Fruit fly (Drosophila melanogaster) whole organism, embryonic: Measurements from ENCODE around the gene Rgl.

Experiments used
- Atf3 ChIP-seq: fragments of 200-800 bp; sonication (Bioruptor generic); optimal IDR thresholded peaks from 3 replicates; lab custom pipeline; 2016; ENCODE audit warnings: missing biosample characterization, missing genetic modification characterization
- Atf6 ChIP-seq: fragments of 200-800 bp; sonication (Bioruptor generic); IDR thresholded peaks from 2 replicates; pipeline ENCODE4 v1.3.6; 2022; ENCODE audit warnings: missing biosample characterization, missing genetic modification characterization
- BEAF-32 ChIP-seq: fragments of 200-800 bp; sonication (Bioruptor generic); optimal IDR thresholded peaks from 3 replicates; lab custom pipeline; 2017; ENCODE audit warnings: missing biosample characterization, missing genetic modification characterization, mild to moderate bottlenecking, moderate library complexity, missing genetic modification reagents
- Bteb2 ChIP-seq: fragments of 200-800 bp; sonication (Bioruptor generic); optimal IDR thresholded peaks from 2 replicates; lab custom pipeline; 2016; ENCODE audit warnings: missing biosample characterization, missing genetic modification characterization
- CG10431 ChIP-seq: fragments of 200-800 bp; sonication (Bioruptor generic); optimal IDR thresholded peaks from 3 replicates; lab custom pipeline; 2018; ENCODE audit warnings: missing biosample characterization, mild to moderate bottlenecking, missing genetic modification characterization
- CG15269 ChIP-seq: fragments of 200-800 bp; sonication (Bioruptor generic); optimal IDR thresholded peaks from 2 replicates; lab custom pipeline; 2018; ENCODE audit warnings: missing biosample characterization, mild to moderate bottlenecking, missing genetic modification characterization, moderate library complexity
- CG15696 ChIP-seq: fragments of 200-800 bp; sonication (Bioruptor generic); optimal IDR thresholded peaks from 2 replicates; lab custom pipeline; 2019; ENCODE audit warnings: missing biosample characterization, mild to moderate bottlenecking, missing genetic modification characterization, moderate library complexity
- CG1647 ChIP-seq: fragments of 200-800 bp; sonication (Bioruptor generic); optimal IDR thresholded peaks from 3 replicates; lab custom pipeline; 2016; ENCODE audit warnings: missing biosample characterization, missing genetic modification characterization
- CG16863 ChIP-seq: fragments of 200-800 bp; sonication (Bioruptor generic); optimal IDR thresholded peaks from 3 replicates; lab custom pipeline; 2016; ENCODE audit warnings: missing biosample characterization, missing genetic modification characterization
- CG17612 ChIP-seq: fragments of 200-800 bp; sonication (Bioruptor generic); IDR thresholded peaks from 2 replicates; pipeline ENCODE4 v1.3.6; 2022; ENCODE audit warnings: missing biosample characterization, missing genetic modification characterization
- CG3163 ChIP-seq: fragments of 200-800 bp; sonication (Bioruptor generic); optimal IDR thresholded peaks from 3 replicates; lab custom pipeline; 2016; ENCODE audit warnings: missing biosample characterization, missing genetic modification characterization
- CG3281 ChIP-seq: fragments of 200-800 bp; sonication (Bioruptor generic); optimal IDR thresholded peaks from 3 replicates; lab custom pipeline; 2017; ENCODE audit warnings: missing biosample characterization, mild to moderate bottlenecking, missing genetic modification characterization
- CG3726 ChIP-seq: fragments of 200-800 bp; sonication (Bioruptor generic); IDR thresholded peaks from 3 replicates; pipeline ENCODE4, ENCODE4 v1.3.6; 2022; ENCODE audit warnings: missing biosample characterization, missing genetic modification characterization
- CG7839 ChIP-seq: fragments of 200-800 bp; sonication (Bioruptor generic); optimal IDR thresholded peaks from 3 replicates; lab custom pipeline; 2018; ENCODE audit warnings: missing biosample characterization, mild to moderate bottlenecking, missing genetic modification characterization, moderate library complexity
- CG9727 ChIP-seq: fragments of 200-800 bp; sonication (Bioruptor generic); optimal IDR thresholded peaks from 3 replicates; lab custom pipeline; 2017; ENCODE audit warnings: missing biosample characterization, mild to moderate bottlenecking, missing genetic modification characterization
- CG9797 ChIP-seq: fragments of 200-800 bp; sonication (Bioruptor generic); optimal IDR thresholded peaks from 3 replicates; lab custom pipeline; 2018; ENCODE audit warnings: missing biosample characterization, mild to moderate bottlenecking, missing genetic modification characterization
- D19B ChIP-seq: fragments of 200-800 bp; sonication (Bioruptor generic); optimal IDR thresholded peaks from 2 replicates; lab custom pipeline; 2017; ENCODE audit warnings: missing biosample characterization, mild to moderate bottlenecking, missing genetic modification characterization
- Dip2 ChIP-seq: fragments of 200-800 bp; sonication (Bioruptor generic); IDR thresholded peaks from 2 replicates; pipeline ENCODE4 v1.3.6; 2022; ENCODE audit warnings: missing biosample characterization, missing genetic modification characterization
- Elba2 ChIP-seq: fragments of 200-800 bp; sonication (Bioruptor generic); optimal IDR thresholded peaks from 3 replicates; lab custom pipeline; 2016; ENCODE audit warnings: missing biosample characterization, missing genetic modification characterization
- H2.0 ChIP-seq: fragments of 200-800 bp; sonication (Bioruptor generic); IDR thresholded peaks from 2 replicates; pipeline ENCODE4 v1.3.6; 2022; ENCODE audit warnings: missing biosample characterization, missing genetic modification characterization
- Hey ChIP-seq: fragments of 200-800 bp; sonication (Bioruptor generic); optimal IDR thresholded peaks from 3 replicates; lab custom pipeline; 2018; ENCODE audit warnings: missing biosample characterization, mild to moderate bottlenecking, missing genetic modification characterization
- Hr3 ChIP-seq: fragments of 200-800 bp; sonication (Bioruptor generic); optimal IDR thresholded peaks from 3 replicates; lab custom pipeline; 2016; ENCODE audit warnings: missing biosample characterization, missing genetic modification characterization
- Hr39 ChIP-seq: fragments of >200 bp; optimal IDR thresholded peaks from 2 replicates; lab custom pipeline; 2017
- Lpt ChIP-seq: fragments of >200 bp; optimal IDR thresholded peaks from 2 replicates; lab custom pipeline; 2018; ENCODE audit warnings: missing biosample characterization, missing genetic modification characterization
- Meics ChIP-seq: fragments of 200-800 bp; sonication (Bioruptor generic); optimal IDR thresholded peaks from 2 replicates; lab custom pipeline; 2017; ENCODE audit warnings: missing biosample characterization, mild to moderate bottlenecking, missing genetic modification characterization
- NK7.1 ChIP-seq: fragments of 200-800 bp; sonication (Bioruptor generic); optimal IDR thresholded peaks from 3 replicates; lab custom pipeline; 2016; ENCODE audit warnings: missing biosample characterization, missing genetic modification characterization
- Rx ChIP-seq: fragments of 200-800 bp; sonication (Bioruptor generic); IDR thresholded peaks from 2 replicates; pipeline ENCODE4 v1.3.6; 2022; ENCODE audit warnings: missing biosample characterization, missing genetic modification characterization
- Sox102F ChIP-seq: fragments of 200-800 bp; sonication (Bioruptor generic); optimal IDR thresholded peaks from 2 replicates; lab custom pipeline; 2018; ENCODE audit warnings: missing biosample characterization, mild to moderate bottlenecking, missing genetic modification characterization, moderate library complexity
- Stat92E ChIP-seq, 3 experiments: fragments of >200 bp in 2 of 3; fragments of 200-800 bp in 1 of 3; sonication (Bioruptor generic) in 1 of 3; optimal IDR thresholded peaks; 2 replicates each; lab custom pipeline; 2017 to 2019; ENCODE audit warnings: missing biosample characterization in 3 of 3, missing genetic modification characterization in 3 of 3, mild to moderate bottlenecking in 1 of 3, moderate library complexity in 1 of 3
- TFAM ChIP-seq: fragments of 200-800 bp; sonication (Bioruptor generic); optimal IDR thresholded peaks from 2 replicates; lab custom pipeline; 2017; ENCODE audit warnings: missing biosample characterization, missing genetic modification characterization, inconsistent platforms
- ash1 ChIP-seq: fragments of 200-800 bp; sonication (Bioruptor generic); optimal IDR thresholded peaks from 2 replicates; lab custom pipeline; 2018; ENCODE audit warnings: missing biosample characterization, mild to moderate bottlenecking, missing genetic modification characterization
- btn ChIP-seq: fragments of 200-800 bp; sonication (Bioruptor generic); optimal IDR thresholded peaks from 2 replicates; lab custom pipeline; 2016; ENCODE audit warnings: missing biosample characterization, missing genetic modification characterization
- chm ChIP-seq: fragments of 200-800 bp; sonication (Bioruptor generic); IDR thresholded peaks from 2 replicates; pipeline ENCODE4 v1.3.6; 2022; ENCODE audit warnings: missing biosample characterization, missing genetic modification characterization
- corto ChIP-seq: fragments of 200-800 bp; sonication (Bioruptor generic); optimal IDR thresholded peaks from 2 replicates; lab custom pipeline; 2016; ENCODE audit warnings: missing biosample characterization, mild to moderate bottlenecking, missing genetic modification characterization, moderate library complexity
- dimm ChIP-seq: fragments of 200-800 bp; sonication (Bioruptor generic); IDR thresholded peaks from 2 replicates; pipeline ENCODE4 v1.3.6; 2022; ENCODE audit warnings: missing biosample characterization, missing genetic modification characterization
- gro ChIP-seq: fragments of 200-800 bp; sonication (Bioruptor generic); optimal IDR thresholded peaks from 2 replicates; lab custom pipeline; 2016; ENCODE audit warnings: missing biosample characterization, missing genetic modification characterization
- gsb ChIP-seq: fragments of 200-800 bp; sonication (Bioruptor generic); IDR thresholded peaks from 2 replicates; pipeline ENCODE4 v1.3.6; 2022; ENCODE audit warnings: missing biosample characterization, missing genetic modification characterization
- gt ChIP-seq: fragments of 200-800 bp; sonication (Bioruptor generic); IDR thresholded peaks from 2 replicates; pipeline ENCODE4 v1.3.6; 2022; ENCODE audit warnings: missing biosample characterization, missing genetic modification characterization
- h ChIP-seq: fragments of >200 bp; optimal IDR thresholded peaks from 2 replicates; lab custom pipeline; 2017
- ham ChIP-seq: fragments of 200-800 bp; sonication (Bioruptor generic); IDR thresholded peaks from 2 replicates; pipeline ENCODE4 v1.3.6; 2022; ENCODE audit warnings: missing biosample characterization, missing genetic modification characterization
- hb ChIP-seq: fragments of 200-800 bp; sonication (Bioruptor generic); IDR thresholded peaks from 3 replicates; pipeline ENCODE4 v1.3.6; 2022; ENCODE audit warnings: missing biosample characterization, missing genetic modification characterization; ENCODE audit not compliant: partially characterized antibody
- hbn ChIP-seq: fragments of 200-800 bp; sonication (Bioruptor generic); IDR thresholded peaks from 2 replicates; pipeline ENCODE4 v1.3.6; 2022; ENCODE audit warnings: missing biosample characterization, missing genetic modification characterization; ENCODE audit not compliant: partially characterized antibody
- nau ChIP-seq: fragments of 200-800 bp; sonication (Bioruptor generic); optimal IDR thresholded peaks from 3 replicates; lab custom pipeline; 2017; ENCODE audit warnings: missing biosample characterization, mild to moderate bottlenecking, missing genetic modification characterization, missing genetic modification reagents
- nerfin-1 ChIP-seq: fragments of 200-800 bp; sonication (Bioruptor generic); optimal IDR thresholded peaks from 3 replicates; lab custom pipeline; 2019; ENCODE audit warnings: missing biosample characterization, mild to moderate bottlenecking, missing genetic modification characterization, moderate library complexity
- nom ChIP-seq: fragments of 200-800 bp; sonication (Bioruptor generic); optimal IDR thresholded peaks from 2 replicates; lab custom pipeline; 2017; ENCODE audit warnings: missing biosample characterization, missing genetic modification characterization, mild to moderate bottlenecking, moderate library complexity, missing genetic modification reagents
- shn ChIP-seq: fragments of 200-800 bp; sonication (Bioruptor generic); optimal IDR thresholded peaks from 3 replicates; lab custom pipeline; 2016; ENCODE audit warnings: missing biosample characterization, missing genetic modification characterization
- sisA ChIP-seq: fragments of 200-800 bp; sonication (Bioruptor generic); IDR thresholded peaks from 2 replicates; pipeline ENCODE4 v1.3.6; 2022; ENCODE audit warnings: missing biosample characterization, missing genetic modification characterization
- so ChIP-seq: fragments of 200-800 bp; sonication (Bioruptor generic); IDR thresholded peaks from 3 replicates; pipeline ENCODE4 v1.3.6; 2022; ENCODE audit warnings: missing biosample characterization, missing genetic modification characterization
- tap ChIP-seq: fragments of 200-800 bp; optimal IDR thresholded peaks from 3 replicates; lab custom pipeline; 2019; ENCODE audit warnings: missing biosample characterization, mild to moderate bottlenecking, missing genetic modification characterization, moderate library complexity
- z ChIP-seq: fragments of 200-800 bp; sonication (Bioruptor generic); IDR thresholded peaks from 3 replicates; pipeline ENCODE4 v1.3.6; 2022; ENCODE audit warnings: missing biosample characterization, missing genetic modification characterization
- zfh1 ChIP-seq: fragments of 200-800 bp; sonication (Bioruptor generic); IDR thresholded peaks from 3 replicates; pipeline ENCODE4 v1.3.6; 2022; ENCODE audit warnings: missing biosample characterization, missing genetic modification characterization

Rgl gene

DNA sequence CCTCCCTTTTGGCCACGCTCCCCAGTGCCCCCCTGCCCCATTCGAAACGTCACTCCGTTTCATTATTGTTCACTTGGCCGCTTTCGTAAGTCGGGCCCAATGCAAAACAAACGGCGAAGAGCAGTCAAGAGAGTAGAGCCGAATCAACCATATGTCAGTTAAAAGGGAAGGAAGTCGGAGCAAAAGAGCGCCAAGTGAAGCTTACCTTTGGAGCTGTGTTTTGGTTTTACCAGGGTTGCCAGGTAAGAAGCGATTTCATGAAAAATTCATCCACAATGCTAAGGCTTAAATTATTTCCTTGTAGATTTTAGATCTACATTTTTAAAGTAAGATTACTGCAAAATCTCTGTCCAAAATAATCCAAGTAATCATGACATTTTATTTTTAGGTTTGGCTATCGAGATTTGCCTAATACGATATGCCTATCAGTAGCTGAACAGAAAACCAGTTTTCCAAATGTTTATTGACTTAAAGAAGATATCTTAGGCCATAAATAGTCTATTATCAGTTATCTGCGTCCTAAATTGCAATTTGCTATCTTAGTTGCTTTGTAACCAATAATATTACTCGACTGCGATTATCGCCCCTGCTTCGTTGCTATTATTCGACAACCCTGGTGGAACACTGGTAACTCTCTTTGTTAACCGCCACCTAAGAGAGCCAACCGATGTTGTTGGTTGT lies 13.5 kb upstream of the Rgl start (continued):
- TF ChIP-seq btn (GFP tag; lab: Kevin White, UChicago) (peak; percentile 88), Stat92E (GFP tag; optimal IDR thresholded peaks at IDR 0.05; lab: Kevin White, UChicago) (no peak), CG7839 (tag; lab: Kevin White, UChicago) (peak; percentile 93), H2.0 (GFP tag; lab: Robert Waterston, UW) (0 out of 2 replicates have a peak, but pooled peaks have one; percentile 42), D19B (GFP tag; lab: Kevin White, UChicago) (peak; percentile 80), Atf3 (GFP tag; lab: Kevin White, UChicago) (peak; percentile 79), CG9797 (GFP tag; lab: Kevin White, UChicago) (no peak), Hr3 (GFP tag; lab: Kevin White, UChicago) (peak; percentile 87), z (GFP tag; lab: Robert Waterston, UW) (no peak), CG1647 (GFP tag; lab: Kevin White, UChicago) (peak; percentile 75), Meics (GFP tag; lab: Kevin White, UChicago) (no peak), sisA (GFP tag; lab: Robert Waterston, UW) (peak; percentile 67), CG3281 (GFP tag; lab: Kevin White, UChicago) (peak; percentile 94), Rx (peak; percentile 72), shn (peak; percentile 80), so (GFP tag; lab: Robert Waterston, UW) (no peak; the same call in 2 of the 3 replicates), ham (GFP tag; lab: Robert Waterston, UW) (no peak), gsb (GFP tag; lab: Robert Waterston, UW) (peak; percentile 46; the same call in 1 of the 2 replicates), Dip2 (GFP tag; lab: Robert Waterston, UW) (no peak), CG10431 (GFP tag; lab: Kevin White, UChicago) (peak; percentile 58), h (lab: Kevin White, UChicago) (no peak), nom (GFP tag; lab: Kevin White, UChicago) (peak; percentile 81), CG16863 (peak; percentile 90), BEAF-32 (peak; percentile 25), zfh1 (GFP tag; lab: Robert Waterston, UW) (peak; percentile 62), Sox102F (GFP tag; lab: Kevin White, UChicago) (peak; percentile 86), NK7.1 (GFP tag; lab: Kevin White, UChicago) (peak; percentile 87), ash1 (GFP tag; lab: Kevin White, UChicago) (no peak), gt (GFP tag; lab: Robert Waterston, UW) (no peak), TFAM (GFP tag; lab: Kevin White, UChicago) (peak; percentile 60), Hr39 (lab: Kevin White, UChicago) (no peak), corto (no peak), CG3726 (GFP tag; lab: Robert Waterston, UW) (no peak), Hey (tag; lab: Kevin White, UChicago) (peak; percentile 36), CG15269 (tag; lab: Kevin White, UChicago) (peak; percentile 92), CG3163 (peak; percentile 97), chm (no peak; the same call in none of the 2 replicates), hbn (GFP tag; lab: Robert Waterston, UW) (no peak), tap (tag; lab: Kevin White, UChicago) (peak; percentile 74), CG17612 (GFP tag; lab: Robert Waterston, UW) (no peak), nerfin-1 (tag; lab: Kevin White, UChicago) (peak; percentile 90), CG9727 (GFP tag; lab: Kevin White, UChicago) (peak; percentile 90), gro (GFP tag; lab: Kevin White, UChicago) (peak; percentile 92), dimm (GFP tag; lab: Robert Waterston, UW) (no peak), CG15696 (tag; lab: Kevin White, UChicago) (peak; percentile 70), Lpt (GFP tag; lab: Kevin White, UChicago) (no peak), Elba2 (GFP tag; lab: Kevin White, UChicago) (no peak), Atf6 (GFP tag; lab: Robert Waterston, UW) (peak; percentile 65; the same call in 1 of the 2 replicates), Bteb2 (GFP tag; lab: Kevin White, UChicago) (peak; percentile 91), nau (peak; percentile 90), hb (GFP tag; lab: Robert Waterston, UW) (no peak)
